Fruit fly (Drosophila melanogaster): ENCODE data around the gene cal1.
A peak's percentile ranks its signal among the peaks of the same experiment; 100 is the strongest.

Gene cal1

dm6 chr3R:17039993-17040807, 47.9 kb upstream of the cal1 start, which contains the start of the genes CG18213 and Trm7-32 (continued):
- peak; percentile 72 for TF ChIP-seq MESR4 (GFP tag; optimal IDR thresholded peaks at IDR 0.05)
- TF ChIP-seq CG4617 (GFP tag; optimal IDR thresholded peaks at IDR 0.05; ENCODE audit: borderline replicate concordance), result no peak
- TF ChIP-seq CG15514 (GFP tag; optimal IDR thresholded peaks at IDR 0.05), result peak; percentile 99
- TF ChIP-seq Side (GFP tag; optimal IDR thresholded peaks at IDR 0.05), result no peak
- TF ChIP-seq amos (GFP tag; IDR thresholded peaks at IDR 0.05; ENCODE audit: partially characterized antibody), result peak; percentile 86
- TF ChIP-seq Pdp1 (GFP tag; optimal IDR thresholded peaks at IDR 0.05), result peak in 1 of 2 experiments; percentile 53
- TF ChIP-seq Xbp1 (GFP tag; optimal IDR thresholded peaks at IDR 0.05), result peak; percentile 47
- peak; percentile 80 for TF ChIP-seq sna (GFP tag; IDR thresholded peaks at IDR 0.05; ENCODE audit: partially characterized antibody)
- TF ChIP-seq Dref (GFP tag; IDR thresholded peaks at IDR 0.05), result peak; percentile 87
- peak; percentile 80 for TF ChIP-seq mld (GFP tag; IDR thresholded peaks at IDR 0.05; ENCODE audit: partially characterized antibody)
- TF ChIP-seq bigmax (GFP tag; optimal IDR thresholded peaks at IDR 0.05), result no peak
- peak; percentile 58 for TF ChIP-seq Sry-β (GFP tag; optimal IDR thresholded peaks at IDR 0.05)
- peak; percentile 47 for TF ChIP-seq CG9797 (GFP tag; optimal IDR thresholded peaks at IDR 0.05)
- TF ChIP-seq pzg (GFP tag; optimal IDR thresholded peaks at IDR 0.05), result peak; percentile 65
- no peak for TF ChIP-seq TFAM (GFP tag; optimal IDR thresholded peaks at IDR 0.05)
- TF ChIP-seq sens (GFP tag), result peak; percentile 73
- peak; percentile 1 for TF ChIP-seq CG10543 (GFP tag; optimal IDR thresholded peaks at IDR 0.05)
- TF ChIP-seq CG12391 (tag; optimal IDR thresholded peaks at IDR 0.05), result peak; percentile 49
- TF ChIP-seq ems (GFP tag; optimal IDR thresholded peaks at IDR 0.05), result peak; percentile 12
- peak; percentile 72 for TF ChIP-seq hb (GFP tag; IDR thresholded peaks at IDR 0.05; ENCODE audit: partially characterized antibody)
- TF ChIP-seq CG42726 (GFP tag; IDR thresholded peaks at IDR 0.05; ENCODE audit: partially characterized antibody), result peak; percentile 86; the same call in 1 of the 2 replicates
- TF ChIP-seq CHES-1-like (GFP tag; optimal IDR thresholded peaks at IDR 0.05), result peak; percentile 29
- peak; percentile 84 for TF ChIP-seq CG16813 (GFP tag; IDR thresholded peaks at IDR 0.05; ENCODE audit: partially characterized antibody)
- peak; percentile 87 for TF ChIP-seq CG6791 (GFP tag; IDR thresholded peaks at IDR 0.05; ENCODE audit: partially characterized antibody)
- TF ChIP-seq HLH54F (GFP tag; optimal IDR thresholded peaks at IDR 0.05), result peak; percentile 5
- TF ChIP-seq insv (GFP tag; optimal IDR thresholded peaks at IDR 0.05), result peak in 1 of 2 experiments; percentile 18
- peak; percentile 9 for TF ChIP-seq CG12104 (GFP tag; optimal IDR thresholded peaks at IDR 0.05)
- TF ChIP-seq bbx (GFP tag; IDR thresholded peaks at IDR 0.05; ENCODE audit: partially characterized antibody), result peak; percentile 89
- TF ChIP-seq dpn (GFP tag; optimal IDR thresholded peaks at IDR 0.05), result peak in 1 of 2 experiments; percentile 34
- TF ChIP-seq CG11247 (GFP tag; IDR thresholded peaks at IDR 0.05), result no peak
- TF ChIP-seq CG1603 (tag; optimal IDR thresholded peaks at IDR 0.05), result peak; percentile 45
- TF ChIP-seq mam (GFP tag; optimal IDR thresholded peaks at IDR 0.05), result peak; percentile 40
- TF ChIP-seq pita (GFP tag; optimal IDR thresholded peaks at IDR 0.05), result no peak
- peak; percentile 18 for TF ChIP-seq CG10979 (tag; optimal IDR thresholded peaks at IDR 0.05)
- peak; percentile 18; the same call in 1 of the 2 replicates for TF ChIP-seq Xrp1 (GFP tag; IDR thresholded peaks at IDR 0.05)
- TF ChIP-seq unc-4 (GFP tag; IDR thresholded peaks at IDR 0.05; ENCODE audit: partially characterized antibody), result peak; percentile 81
- no peak for TF ChIP-seq abd-A (tag; optimal IDR thresholded peaks at IDR 0.05)
- TF ChIP-seq trem (tag; optimal IDR thresholded peaks at IDR 0.05), result peak; percentile 66
- TF ChIP-seq CG30403 (GFP tag; optimal IDR thresholded peaks at IDR 0.05), result peak; percentile 4
- TF ChIP-seq HLH4C (GFP tag; IDR thresholded peaks at IDR 0.05; ENCODE audit: partially characterized antibody), result peak; percentile 80
- TF ChIP-seq CG33213 (GFP tag; optimal IDR thresholded peaks at IDR 0.05), result peak; percentile 4
- no peak for TF ChIP-seq Sox102F (GFP tag; optimal IDR thresholded peaks at IDR 0.05)
- peak; percentile 85 for TF ChIP-seq CG14860 (GFP tag; IDR thresholded peaks at IDR 0.05; ENCODE audit: partially characterized antibody)
- peak; percentile 59 for TF ChIP-seq CG2120 (GFP tag; optimal IDR thresholded peaks at IDR 0.05)
- no peak for TF ChIP-seq CG11093 (GFP tag; IDR thresholded peaks at IDR 0.05)
- TF ChIP-seq CG12744 (GFP tag; optimal IDR thresholded peaks at IDR 0.05), result no peak
- TF ChIP-seq ttk (GFP tag; IDR thresholded peaks at IDR 0.05), result no peak

Measured in whole organism, embryonic.